Worm (Caenorhabditis elegans): ENCODE data around the gene Y43F8B.2.

The Y43F8B.2 gene

ce11 chrV:19485261-19485660 lies 47.6 kb downstream of the Y43F8B.2 start, which contains the start of gene Y43F8B.28:
Y43F8B.28 (plus strand) TSS chrV:19485319.
- no peak for TF ChIP-seq daf-12 (tag; optimal IDR thresholded peaks at IDR 0.05)
- TF ChIP-seq set-16 (GFP tag; IDR thresholded peaks at IDR 0.05) = peak; percentile 95

DNA sequence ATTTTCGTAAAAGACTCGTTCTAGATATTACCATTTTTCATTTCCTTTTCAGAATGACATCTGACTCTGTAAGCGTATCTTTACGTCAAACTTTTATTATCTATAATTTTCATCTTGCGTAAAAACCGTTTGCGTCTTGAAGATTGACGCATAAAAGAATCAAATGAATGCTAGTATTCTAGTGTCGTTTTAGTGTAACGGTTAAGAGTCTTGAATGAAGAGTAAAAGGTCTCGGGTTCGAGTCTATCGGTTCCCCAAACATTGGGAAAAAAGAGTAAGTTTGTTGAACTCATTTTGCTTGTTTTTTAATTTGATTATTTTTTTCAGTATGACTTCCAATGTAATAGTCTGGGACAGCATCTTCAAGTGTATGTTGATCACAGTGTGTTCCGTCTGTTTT lies 48.4 kb downstream of the Y43F8B.2 start, which contains the start of gene Y43F8B.17:
Gene Y43F8B.17, plus strand, starts transcription at position 215 of the 400 bp plus-strand sequence.
- TF ChIP-seq ztf-7 (tag; optimal IDR thresholded peaks at IDR 0.05) (no peak), lim-7 (GFP tag; IDR thresholded peaks at IDR 0.05) (no peak), F26F4.8 (GFP tag; conservative IDR thresholded peaks at IDR 0.05) (no peak), ceh-44 (GFP tag; IDR thresholded peaks at IDR 0.05) (no peak)

DNA sequence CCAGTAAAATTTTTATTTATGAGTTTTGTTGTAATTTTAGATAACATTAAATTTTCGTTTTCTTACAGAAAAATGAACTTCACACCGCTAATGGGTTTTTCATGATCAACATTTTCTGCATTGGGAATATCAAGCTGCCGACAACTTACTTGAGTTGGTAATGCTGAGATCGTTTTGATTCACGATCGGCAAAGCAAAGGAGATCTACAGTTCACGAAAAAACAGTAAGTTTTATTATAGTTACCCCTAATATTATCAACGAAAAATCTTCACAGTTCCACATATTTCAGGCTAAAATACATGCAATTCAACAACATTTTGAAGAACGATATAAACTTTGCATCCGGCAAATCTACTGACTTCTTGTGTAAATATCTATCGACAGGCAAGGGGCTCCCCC lies 50.4 kb downstream of the Y43F8B.2 start, which contains the start of gene Y43F8B.22:
Gene Y43F8B.22, plus strand, starts transcription at position 301 of the 400 bp plus-strand sequence.
- peak; percentile 68 for TF ChIP-seq aha-1 (tag)
- TF ChIP-seq arid-1 (GFP tag; conservative IDR thresholded peaks at IDR 0.05) = no peak

- TF ChIP-seq D1046.2 (GFP tag; IDR thresholded peaks at IDR 0.05) (no peak), snpc-4 (tag; optimal IDR thresholded peaks at IDR 0.05) (no peak), aha-1 (tag) (no peak), tra-1 (GFP tag; IDR thresholded peaks at IDR 0.05) (no peak), lin-38 (GFP tag; IDR thresholded peaks at IDR 0.05) (no peak), skn-1 (tag; optimal IDR thresholded peaks at IDR 0.05) (no peak), lin-29 (GFP tag; IDR thresholded peaks at IDR 0.05) (no peak), Y75B8A.6 (GFP tag; IDR thresholded peaks at IDR 0.05) (no peak)
Observed at ce11 chrV:19477852-19478251, 55.1 kb downstream of the Y43F8B.2 start, which contains the start of gene Y43F8B.9. Y43F8B.9 (plus strand) TSS chrV:19478152.

DNA sequence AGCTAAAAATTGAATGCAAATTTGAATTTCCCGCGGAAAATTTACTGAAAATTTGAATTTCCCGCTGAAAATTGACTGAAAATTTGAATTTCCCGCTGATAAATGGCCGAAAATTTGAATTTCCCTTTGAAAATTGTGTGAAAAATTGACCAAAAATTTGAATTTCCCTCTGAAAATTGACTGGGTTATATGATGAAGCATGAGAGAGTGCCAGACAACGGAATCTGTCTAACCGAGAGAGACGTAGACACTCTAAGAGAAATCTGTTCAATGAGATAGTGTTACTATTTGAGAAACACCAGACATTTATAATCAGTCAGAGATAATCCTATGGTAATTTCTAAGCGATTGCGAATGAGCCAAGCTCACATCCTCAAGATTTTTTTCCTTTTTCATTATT lies 55.6 kb downstream of the Y43F8B.2 start:
- TF ChIP-seq php-3 (GFP tag; IDR thresholded peaks at IDR 0.05) (no peak), egl-43 (GFP tag; IDR thresholded peaks at IDR 0.05) (no peak), nhr-76 (tag; optimal IDR thresholded peaks at IDR 0.05) (no peak), ces-1 (GFP tag; optimal IDR thresholded peaks at IDR 0.05) (no peak), D1046.2 (GFP tag; IDR thresholded peaks at IDR 0.05) (no peak), dmd-8 (GFP tag; IDR thresholded peaks at IDR 0.05) (no peak), F49E8.2 (tag; optimal IDR thresholded peaks at IDR 0.05; ENCODE audit: borderline replicate concordance) (no peak), T26A8.4 (GFP tag; IDR thresholded peaks at IDR 0.05) (no peak), F37D6.2 (tag; optimal IDR thresholded peaks at IDR 0.05) (no peak), nhr-77 (tag; optimal IDR thresholded peaks at IDR 0.05) (no peak), ZK337.2 (GFP tag; IDR thresholded peaks at IDR 0.05) (no peak), mdl-1 (tag; optimal IDR thresholded peaks at IDR 0.05) (no peak), Y5F2A.4 (GFP tag; optimal IDR thresholded peaks at IDR 0.05) (no peak), ztf-11 (tag; optimal IDR thresholded peaks at IDR 0.05) (no peak), hlh-30 (tag; optimal IDR thresholded peaks at IDR 0.05; ENCODE audit: insufficient read depth) (no peak)

ce11 chrV:19473842-19474514 lies 58.9 kb downstream of the Y43F8B.2 start, which contains the start of gene Y43F8B.10:
Y43F8B.10 (plus strand) TSS chrV:19474464.
- peak; percentile 52; the same call in 1 of the 2 replicates for TF ChIP-seq set-16 (GFP tag; IDR thresholded peaks at IDR 0.05)
- no peak for TF ChIP-seq fos-1 (tag; optimal IDR thresholded peaks at IDR 0.05)

- TF ChIP-seq ztf-11 (tag; optimal IDR thresholded peaks at IDR 0.05) (no peak), aha-1 (tag) (peak; percentile 62)
Observed at ce11 chrV:19470385-19470784, 62.5 kb downstream of the Y43F8B.2 start, which contains the start of gene Y43F8B.11. Y43F8B.11 (plus strand) TSS chrV:19470685.
